Fruit fly (Drosophila melanogaster) whole organism, embryonic: ENCODE results near the gene asun.

Experiments used
- CG12104 ChIP-seq: fragments of 200-800 bp; sonication (Bioruptor generic); optimal IDR thresholded peaks from 3 replicates; lab custom pipeline; 2016; ENCODE audit warnings: missing biosample characterization, missing genetic modification characterization
- CrebB ChIP-seq: fragments of 200-800 bp; sonication (Bioruptor generic); optimal IDR thresholded peaks from 3 replicates; lab custom pipeline; 2018; ENCODE audit warnings: missing biosample characterization, mild to moderate bottlenecking, missing genetic modification characterization
- D ChIP-seq, 2 experiments: fragments of 200-800 bp in 1 of 2; fragments of >200 bp in 1 of 2; sonication (Bioruptor generic) in 1 of 2; optimal IDR thresholded peaks; 2 replicates in 1 of 2; 3 replicates in 1 of 2; lab custom pipeline; 2017; ENCODE audit warnings: mild to moderate bottlenecking in 1 of 2, missing biosample characterization in 1 of 2, missing genetic modification characterization in 1 of 2, missing genetic modification reagents in 1 of 2
- Hey ChIP-seq: fragments of 200-800 bp; sonication (Bioruptor generic); optimal IDR thresholded peaks from 3 replicates; lab custom pipeline; 2018; ENCODE audit warnings: missing biosample characterization, mild to moderate bottlenecking, missing genetic modification characterization
- Ssrp ChIP-seq: fragments of 200-800 bp; sonication (Bioruptor generic); optimal IDR thresholded peaks from 2 replicates; lab custom pipeline; 2018; ENCODE audit warnings: missing biosample characterization, mild to moderate bottlenecking, missing genetic modification characterization, moderate library complexity
- aop ChIP-seq: fragments of 200-800 bp; sonication (Bioruptor generic); IDR thresholded peaks from 2 replicates; pipeline ENCODE4 v1.3.6; 2022; ENCODE audit warnings: missing biosample characterization, missing genetic modification characterization
- chn ChIP-seq: fragments of 200-800 bp; sonication (Bioruptor generic); optimal IDR thresholded peaks from 2 replicates; lab custom pipeline; 2016; ENCODE audit warnings: missing biosample characterization, missing genetic modification characterization
- seq ChIP-seq: fragments of 200-800 bp; sonication (Bioruptor generic); IDR thresholded peaks from 2 replicates; pipeline ENCODE4 v1.3.6; 2022; ENCODE audit warnings: missing biosample characterization, missing genetic modification characterization

DNA sequence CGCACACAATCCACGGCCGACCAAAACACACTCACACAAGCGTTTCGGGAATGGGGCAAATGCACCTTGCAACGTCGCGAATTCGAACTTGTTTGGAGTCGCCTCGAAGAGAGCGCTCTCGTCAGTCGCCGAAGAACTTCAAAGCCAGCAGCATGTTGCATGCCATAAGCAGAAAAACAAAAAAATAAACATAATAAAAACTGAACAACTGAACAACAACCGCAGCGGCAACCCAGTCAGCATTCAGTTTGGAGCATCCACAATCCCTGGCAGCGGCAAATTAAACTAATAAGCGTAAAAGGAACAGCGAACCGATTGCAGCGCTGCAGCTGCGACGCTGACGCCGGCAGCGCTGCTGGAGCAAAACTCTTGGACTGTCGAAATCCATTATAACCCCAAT lies 31.5 kb upstream of the asun start:
- TF ChIP-seq D (optimal IDR thresholded peaks at IDR 0.05; lab: Kevin White, UChicago) (no peak), D (GFP tag; optimal IDR thresholded peaks at IDR 0.05; lab: Kevin White, UChicago) (no peak), chn (GFP tag; lab: Kevin White, UChicago) (no peak), Ssrp (tag; lab: Kevin White, UChicago) (no peak), seq (GFP tag; lab: Robert Waterston, UW) (no peak), CrebB (no peak), CG12104 (no peak), aop (GFP tag; lab: Robert Waterston, UW) (no peak), Hey (tag; lab: Kevin White, UChicago) (no peak)
